Fruit fly (Drosophila melanogaster) whole organism, prepupa: Measurements from ENCODE around the gene EMC4.
A peak's percentile ranks its signal among the peaks of the same experiment; 100 is the strongest.

Experiments used
- CG4318 ChIP-seq: fragments of 200-800 bp; sonication (Bioruptor generic); optimal IDR thresholded peaks from 3 replicates; lab custom pipeline; 2017; ENCODE audit warnings: missing biosample characterization, mild to moderate bottlenecking, missing genetic modification characterization
- CG6276 ChIP-seq: fragments of 200-800 bp; sonication (Bioruptor generic); optimal IDR thresholded peaks from 2 replicates; lab custom pipeline; 2017; ENCODE audit warnings: missing biosample characterization, mild to moderate bottlenecking, missing genetic modification characterization
- Ets21C ChIP-seq: fragments of 200-800 bp; sonication (Bioruptor generic); optimal IDR thresholded peaks from 3 replicates; lab custom pipeline; 2016; ENCODE audit warnings: missing biosample characterization, missing genetic modification characterization
- svp ChIP-seq: fragments of 200-800 bp; sonication (Bioruptor generic); peaks from one replicate; lab custom pipeline; 2016; ENCODE audit warnings: missing biosample characterization, missing genetic modification characterization

DNA sequence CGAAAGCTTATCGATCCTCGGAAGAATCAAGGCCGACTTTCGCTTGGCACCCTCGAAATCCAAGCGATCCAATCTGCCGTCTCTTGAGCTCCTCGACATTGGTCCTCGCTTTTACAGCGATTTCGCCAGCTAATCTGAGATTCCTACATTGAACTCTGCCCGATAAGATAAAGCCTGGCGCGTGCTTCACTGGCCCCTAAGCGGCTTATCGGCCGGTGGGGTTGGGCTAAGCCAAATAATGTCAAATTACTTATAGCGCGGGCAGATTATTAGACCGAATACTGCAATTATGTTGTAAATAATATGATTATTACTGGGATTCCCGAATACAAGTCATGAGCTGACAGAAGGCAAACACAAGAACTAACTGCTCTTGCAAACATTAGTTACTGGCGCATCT, 22.0 kb upstream of the EMC4 start:
- TF ChIP-seq CG6276 (GFP tag; lab: Kevin White, UChicago) (no peak), Ets21C (GFP tag; lab: Kevin White, UChicago) (no peak), CG4318 (GFP tag; lab: Kevin White, UChicago) (no peak), svp (GFP tag; lab: Kevin White, UChicago) (peak; percentile 64)
